Fruit fly (Drosophila melanogaster): Measurements from ENCODE around the gene CG46412.

DNA sequence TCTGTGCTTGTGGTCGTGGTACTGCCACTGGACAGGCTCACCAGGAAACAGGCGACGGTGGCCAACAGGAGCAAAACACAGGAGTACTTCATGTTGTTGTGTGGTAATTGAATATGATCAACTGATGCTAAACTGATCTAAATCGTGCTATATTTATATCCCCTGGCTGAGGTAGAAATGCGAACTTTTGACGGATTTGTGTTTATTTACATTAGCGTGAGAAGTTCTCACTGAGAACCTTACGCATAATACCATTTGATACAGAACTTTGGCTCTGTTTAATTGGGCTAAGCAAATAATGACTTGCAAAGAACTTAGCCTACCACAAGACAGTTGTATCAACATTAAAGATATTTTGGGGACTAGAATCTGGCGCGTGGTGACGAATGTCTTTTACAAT is 27.3 kb upstream of the CG46412 start, which contains the start of gene CG33268:
- TF ChIP-seq CG8478 (optimal IDR thresholded peaks at IDR 0.05) = no peak
- no peak for TF ChIP-seq CTCF (optimal IDR thresholded peaks at IDR 0.05)
